Fruit fly (Drosophila melanogaster) whole organism, embryonic: ENCODE results near the gene Eip63F-1.

Source experiments
- Ada2b ChIP-seq: fragments of 200-800 bp; sonication (Bioruptor generic); IDR thresholded peaks from 2 replicates; pipeline ENCODE4 v1.3.6; 2022; ENCODE audit warnings: missing biosample characterization, missing genetic modification characterization
- Aef1 ChIP-seq: fragments of 200-800 bp; sonication (Bioruptor generic); IDR thresholded peaks from 3 replicates; pipeline ENCODE4 v1.3.6; 2022; ENCODE audit warnings: missing biosample characterization, missing genetic modification characterization
- BEAF-32 ChIP-seq: fragments of 200-800 bp; sonication (Bioruptor generic); optimal IDR thresholded peaks from 3 replicates; lab custom pipeline; 2017; ENCODE audit warnings: missing biosample characterization, missing genetic modification characterization, mild to moderate bottlenecking, moderate library complexity, missing genetic modification reagents
- BtbVII ChIP-seq: fragments of 200-800 bp; sonication (Bioruptor generic); optimal IDR thresholded peaks from 3 replicates; lab custom pipeline; 2017; ENCODE audit warnings: missing biosample characterization, mild to moderate bottlenecking, missing genetic modification characterization
- CG11093 ChIP-seq: fragments of 200-800 bp; sonication (Bioruptor generic); IDR thresholded peaks from 3 replicates; pipeline ENCODE4 v1.3.6; 2022; ENCODE audit warnings: missing biosample characterization, missing genetic modification characterization
- CG11456 ChIP-seq: fragments of 200-800 bp; sonication (Bioruptor generic); IDR thresholded peaks from 3 replicates; pipeline ENCODE4 v1.3.6; 2022; ENCODE audit warnings: missing biosample characterization, missing genetic modification characterization
- CG11696 ChIP-seq: fragments of 200-800 bp; sonication (Bioruptor generic); IDR thresholded peaks from 2 replicates; pipeline ENCODE4 v1.3.6; 2022; ENCODE audit warnings: missing biosample characterization, missing genetic modification characterization
- CG12071 ChIP-seq: fragments of 200-800 bp; sonication (Bioruptor generic); optimal IDR thresholded peaks from 3 replicates; lab custom pipeline; 2018; ENCODE audit warnings: missing biosample characterization, mild to moderate bottlenecking, missing genetic modification characterization
- CG1233 ChIP-seq: fragments of 200-800 bp; sonication (Bioruptor generic); optimal IDR thresholded peaks from 4 replicates; lab custom pipeline; 2018; ENCODE audit warnings: missing biosample characterization, mild to moderate bottlenecking, missing genetic modification characterization
- CG13894 ChIP-seq: fragments of 200-800 bp; sonication (Bioruptor generic); optimal IDR thresholded peaks from 3 replicates; lab custom pipeline; 2018; ENCODE audit warnings: missing biosample characterization, mild to moderate bottlenecking, missing genetic modification characterization, moderate library complexity
- CG16863 ChIP-seq: fragments of 200-800 bp; sonication (Bioruptor generic); optimal IDR thresholded peaks from 3 replicates; lab custom pipeline; 2016; ENCODE audit warnings: missing biosample characterization, missing genetic modification characterization
- CG17186 ChIP-seq: fragments of 200-800 bp; sonication (Bioruptor generic); optimal IDR thresholded peaks from 3 replicates; lab custom pipeline; 2017; ENCODE audit warnings: missing biosample characterization, missing genetic modification reagents, missing genetic modification characterization
- CG17912 ChIP-seq: fragments of 200-800 bp; sonication (Bioruptor generic); optimal IDR thresholded peaks from 2 replicates; lab custom pipeline; 2018; ENCODE audit warnings: missing biosample characterization, mild to moderate bottlenecking, missing genetic modification characterization
- CG18476 ChIP-seq: fragments of 200-800 bp; sonication (Bioruptor generic); optimal IDR thresholded peaks from 2 replicates; lab custom pipeline; 2016; ENCODE audit warnings: missing biosample characterization, mild to moderate bottlenecking, missing genetic modification characterization
- CG2889 ChIP-seq: fragments of 200-800 bp; sonication (Bioruptor generic); IDR thresholded peaks from 3 replicates; pipeline ENCODE4 v1.3.6; 2022; ENCODE audit warnings: missing biosample characterization, missing genetic modification characterization
- CG3163 ChIP-seq: fragments of 200-800 bp; sonication (Bioruptor generic); optimal IDR thresholded peaks from 3 replicates; lab custom pipeline; 2016; ENCODE audit warnings: missing biosample characterization, missing genetic modification characterization
- CG32767 ChIP-seq: fragments of 200-800 bp; sonication (Bioruptor generic); IDR thresholded peaks from 2 replicates; pipeline ENCODE4 v1.3.6; 2022; ENCODE audit warnings: missing biosample characterization, missing genetic modification characterization
- CG43689 ChIP-seq: fragments of 200-800 bp; sonication (Bioruptor generic); IDR thresholded peaks from 2 replicates; pipeline ENCODE4 v1.3.6; 2022; ENCODE audit warnings: missing biosample characterization, missing genetic modification characterization
- CG4424 ChIP-seq: fragments of 200-800 bp; sonication (Bioruptor generic); optimal IDR thresholded peaks from 3 replicates; lab custom pipeline; 2016; ENCODE audit warnings: missing biosample characterization, missing genetic modification characterization
- CG6272 ChIP-seq: fragments of 200-800 bp; sonication (Bioruptor generic); IDR thresholded peaks from 2 replicates; pipeline ENCODE4 v1.3.6; 2022; ENCODE audit warnings: missing biosample characterization, missing genetic modification characterization
- CG7745 ChIP-seq: fragments of 200-800 bp; sonication (Bioruptor generic); optimal IDR thresholded peaks from 2 replicates; lab custom pipeline; 2018; ENCODE audit warnings: missing biosample characterization, mild to moderate bottlenecking, missing genetic modification characterization, moderate library complexity
- E2f2 ChIP-seq: fragments of 200-800 bp; sonication (Bioruptor generic); IDR thresholded peaks from 2 replicates; pipeline ENCODE4 v1.3.6; 2022; ENCODE audit warnings: missing biosample characterization, missing genetic modification characterization
- Fer2 ChIP-seq: fragments of 200-800 bp; sonication (Bioruptor generic); optimal IDR thresholded peaks from 2 replicates; lab custom pipeline; 2018; ENCODE audit warnings: missing biosample characterization, mild to moderate bottlenecking, missing genetic modification characterization, moderate library complexity
- Hand ChIP-seq: fragments of 200-800 bp; sonication (Bioruptor generic); optimal IDR thresholded peaks from 2 replicates; lab custom pipeline; 2017; ENCODE audit warnings: mild to moderate bottlenecking, missing biosample characterization, missing genetic modification reagents, missing genetic modification characterization
- Kr ChIP-seq: fragments of 200-800 bp; sonication (Bioruptor generic); optimal IDR thresholded peaks from 2 replicates; lab custom pipeline; 2017; ENCODE audit warnings: missing biosample characterization, mild to moderate bottlenecking, missing genetic modification characterization
- Lhr ChIP-seq: fragments of 200-800 bp; sonication (Bioruptor generic); optimal IDR thresholded peaks from 3 replicates; lab custom pipeline; 2017; ENCODE audit warnings: mild to moderate bottlenecking, missing biosample characterization, missing genetic modification reagents, missing genetic modification characterization
- Max ChIP-seq: fragments of 200-800 bp; sonication (Bioruptor generic); optimal IDR thresholded peaks from 2 replicates; lab custom pipeline; 2016; ENCODE audit warnings: missing biosample characterization, mild to moderate bottlenecking, missing genetic modification characterization
- Oli ChIP-seq: fragments of 200-800 bp; sonication (Bioruptor generic); optimal IDR thresholded peaks from 2 replicates; lab custom pipeline; 2018; ENCODE audit warnings: missing biosample characterization, mild to moderate bottlenecking, missing genetic modification characterization, moderate library complexity
- Optix ChIP-seq: fragments of 200-800 bp; sonication (Bioruptor generic); IDR thresholded peaks from 3 replicates; pipeline ENCODE4 v1.3.6; 2022; ENCODE audit warnings: missing biosample characterization, missing genetic modification characterization
- Ptx1 ChIP-seq: fragments of 200-800 bp; sonication (Bioruptor generic); IDR thresholded peaks from 2 replicates; pipeline ENCODE4 v1.3.6; 2022; ENCODE audit warnings: missing biosample characterization, missing genetic modification characterization
- Rx ChIP-seq: fragments of 200-800 bp; sonication (Bioruptor generic); IDR thresholded peaks from 2 replicates; pipeline ENCODE4 v1.3.6; 2022; ENCODE audit warnings: missing biosample characterization, missing genetic modification characterization
- Sin3A ChIP-seq: fragments of >200 bp; optimal IDR thresholded peaks from 2 replicates; lab custom pipeline; 2018
- Trl ChIP-seq, 3 experiments: fragments of >200 bp in 2 of 3; fragments of 200-800 bp in 1 of 3; sonication (Bioruptor generic) in 1 of 3; optimal IDR thresholded peaks; 2 replicates in 1 of 3; 3 replicates in 2 of 3; lab custom pipeline; 2016 to 2017; ENCODE audit warnings: missing biosample characterization in 1 of 3, missing genetic modification characterization in 1 of 3
- Xrp1 ChIP-seq: fragments of 200-800 bp; sonication (Bioruptor generic); IDR thresholded peaks from 2 replicates; pipeline ENCODE4 v1.3.6; 2022; ENCODE audit warnings: missing biosample characterization, missing genetic modification characterization
- YL-1 ChIP-seq: fragments of 200-800 bp; sonication (Bioruptor generic); optimal IDR thresholded peaks from 3 replicates; lab custom pipeline; 2017; ENCODE audit warnings: missing biosample characterization, mild to moderate bottlenecking, missing genetic modification characterization
- cas ChIP-seq: fragments of 200-800 bp; sonication (Bioruptor generic); IDR thresholded peaks from 2 replicates; pipeline ENCODE4 v1.3.6; 2022; ENCODE audit warnings: missing biosample characterization, missing genetic modification characterization
- dmrt99B ChIP-seq: fragments of 200-800 bp; sonication (Bioruptor generic); optimal IDR thresholded peaks from 2 replicates; lab custom pipeline; 2018; ENCODE audit warnings: missing biosample characterization, mild to moderate bottlenecking, missing genetic modification characterization, moderate library complexity
- dysf ChIP-seq: fragments of 200-800 bp; sonication (Bioruptor generic); IDR thresholded peaks from 3 replicates; pipeline ENCODE4 v1.3.6; 2022; ENCODE audit warnings: missing biosample characterization, missing genetic modification characterization
- ems ChIP-seq: fragments of 200-800 bp; sonication (Bioruptor generic); optimal IDR thresholded peaks from 3 replicates; lab custom pipeline; 2016; ENCODE audit warnings: missing biosample characterization, missing genetic modification characterization
- fu2 ChIP-seq: fragments of 200-800 bp; sonication (Bioruptor generic); optimal IDR thresholded peaks from 2 replicates; lab custom pipeline; 2016; ENCODE audit warnings: missing biosample characterization, missing genetic modification characterization
- grau ChIP-seq: fragments of 200-800 bp; optimal IDR thresholded peaks from 3 replicates; lab custom pipeline; 2019; ENCODE audit warnings: missing biosample characterization, mild to moderate bottlenecking, missing genetic modification characterization, moderate library complexity
- kah ChIP-seq: fragments of 200-800 bp; sonication (Bioruptor generic); optimal IDR thresholded peaks from 2 replicates; lab custom pipeline; 2018; ENCODE audit warnings: missing biosample characterization, mild to moderate bottlenecking, missing genetic modification characterization
- klu ChIP-seq: fragments of 200-800 bp; sonication (Bioruptor generic); IDR thresholded peaks from 2 replicates; pipeline ENCODE4 v1.3.6; 2022; ENCODE audit warnings: missing biosample characterization, missing genetic modification characterization
- maf-S ChIP-seq: fragments of 200-800 bp; sonication (Bioruptor generic); optimal IDR thresholded peaks from 2 replicates; lab custom pipeline; 2016; ENCODE audit warnings: missing biosample characterization, missing genetic modification characterization
- p53 ChIP-seq: fragments of 200-800 bp; sonication (Bioruptor generic); optimal IDR thresholded peaks from 2 replicates; lab custom pipeline; 2016; ENCODE audit warnings: missing biosample characterization, missing genetic modification characterization
- pho ChIP-seq: fragments of 200-800 bp; sonication (Bioruptor generic); optimal IDR thresholded peaks from 2 replicates; lab custom pipeline; 2016; ENCODE audit warnings: missing biosample characterization, missing genetic modification characterization
- schlank ChIP-seq: fragments of 200-800 bp; sonication (Bioruptor generic); optimal IDR thresholded peaks from 2 replicates; lab custom pipeline; 2018; ENCODE audit warnings: missing biosample characterization, mild to moderate bottlenecking, missing genetic modification characterization
- scrt ChIP-seq: fragments of 200-800 bp; sonication (Bioruptor generic); optimal IDR thresholded peaks from 2 replicates; lab custom pipeline; 2018; ENCODE audit warnings: missing biosample characterization, mild to moderate bottlenecking, missing genetic modification characterization, moderate library complexity
- sqz ChIP-seq: fragments of 200-800 bp; sonication (Bioruptor generic); optimal IDR thresholded peaks from 3 replicates; lab custom pipeline; 2018; ENCODE audit warnings: missing biosample characterization, mild to moderate bottlenecking, missing genetic modification characterization
- sug ChIP-seq: fragments of 200-800 bp; optimal IDR thresholded peaks from 2 replicates; lab custom pipeline; 2019; ENCODE audit warnings: missing biosample characterization, mild to moderate bottlenecking, missing genetic modification characterization, moderate library complexity
- tna ChIP-seq: fragments of 200-800 bp; sonication (Bioruptor generic); IDR thresholded peaks from 2 replicates; pipeline ENCODE4 v1.3.6; 2022; ENCODE audit warnings: missing biosample characterization, missing genetic modification characterization; ENCODE audit not compliant: partially characterized antibody
- z ChIP-seq: fragments of 200-800 bp; sonication (Bioruptor generic); IDR thresholded peaks from 3 replicates; pipeline ENCODE4 v1.3.6; 2022; ENCODE audit warnings: missing biosample characterization, missing genetic modification characterization
- zen2 ChIP-seq: fragments of 200-800 bp; sonication (Bioruptor generic); IDR thresholded peaks from 3 replicates; pipeline ENCODE4 v1.3.6; 2022; ENCODE audit warnings: missing biosample characterization, missing genetic modification characterization; ENCODE audit not compliant: partially characterized antibody

Eip63F-1 gene

DNA sequence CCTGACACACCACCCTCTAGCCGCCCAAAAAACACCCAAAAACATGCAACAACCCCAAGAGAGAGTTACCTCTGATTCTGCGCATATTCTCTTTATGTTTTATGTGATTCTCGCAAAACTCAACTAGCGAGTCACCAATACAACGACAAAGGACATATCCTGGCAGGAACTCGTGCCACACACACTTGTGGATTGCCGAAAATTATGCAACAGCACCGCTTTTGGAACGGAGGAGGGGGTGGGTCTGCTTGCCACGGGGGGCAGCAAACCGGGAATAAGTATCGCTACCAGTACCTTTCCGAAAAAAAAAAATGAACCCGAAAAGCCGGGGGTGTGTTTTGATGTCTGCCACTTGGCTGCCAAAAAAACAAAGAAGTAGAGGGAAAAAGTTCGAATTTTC lies 29.7 kb upstream of the Eip63F-1 start (continued):
- TF ChIP-seq Trl (optimal IDR thresholded peaks at IDR 0.05; lab: Kevin White, UChicago) (peak in 1 of 2 experiments; percentile 15), Trl (GFP tag; optimal IDR thresholded peaks at IDR 0.05; lab: Kevin White, UChicago) (no peak), BEAF-32 (GFP tag; lab: Kevin White, UChicago) (no peak), sqz (peak; percentile 72), CG13894 (tag; lab: Kevin White, UChicago) (peak; percentile 15), Max (GFP tag; lab: Kevin White, UChicago) (no peak), CG17186 (GFP tag; lab: Kevin White, UChicago) (no peak), CG6272 (GFP tag; lab: Robert Waterston, UW) (no peak), Aef1 (GFP tag; lab: Robert Waterston, UW) (no peak), schlank (tag; lab: Kevin White, UChicago) (no peak), CG4424 (GFP tag; lab: Kevin White, UChicago) (no peak), CG11093 (no peak), dysf (GFP tag; lab: Robert Waterston, UW) (no peak), pho (GFP tag; lab: Kevin White, UChicago) (no peak), CG12071 (GFP tag; lab: Kevin White, UChicago) (no peak), maf-S (GFP tag; lab: Kevin White, UChicago) (no peak), Lhr (GFP tag; lab: Kevin White, UChicago) (no peak), Ada2b (no peak), BtbVII (GFP tag; lab: Kevin White, UChicago) (no peak), CG32767 (GFP tag; lab: Robert Waterston, UW) (no peak), Sin3A (no peak), E2f2 (GFP tag; lab: Robert Waterston, UW) (no peak), ems (no peak), cas (GFP tag; lab: Robert Waterston, UW) (no peak), CG43689 (no peak), Optix (GFP tag; lab: Robert Waterston, UW) (no peak), Xrp1 (GFP tag; lab: Robert Waterston, UW) (no peak), CG11456 (no peak), CG18476 (no peak), Kr (no peak), z (0 out of 3 replicates have a peak, but pooled peaks have one; percentile 5), CG2889 (no peak), CG7745 (no peak), Hand (GFP tag; lab: Kevin White, UChicago) (no peak), CG1233 (GFP tag; lab: Kevin White, UChicago) (no peak), grau (tag; lab: Kevin White, UChicago) (no peak), YL-1 (GFP tag; lab: Kevin White, UChicago) (no peak), Oli (tag; lab: Kevin White, UChicago) (no peak), Ptx1 (GFP tag; lab: Robert Waterston, UW) (no peak), tna (GFP tag; lab: Robert Waterston, UW) (no peak), CG3163 (no peak), klu (GFP tag; lab: Robert Waterston, UW) (no peak), CG17912 (GFP tag; lab: Kevin White, UChicago) (no peak), dmrt99B (tag; lab: Kevin White, UChicago) (no peak), scrt (GFP tag; lab: Kevin White, UChicago) (peak; percentile 100), zen2 (no peak), CG16863 (GFP tag; lab: Kevin White, UChicago) (no peak), CG11696 (GFP tag; lab: Robert Waterston, UW) (no peak), Fer2 (tag; lab: Kevin White, UChicago) (no peak), sug (tag; lab: Kevin White, UChicago) (no peak), fu2 (GFP tag; lab: Kevin White, UChicago) (no peak), Rx (GFP tag; lab: Robert Waterston, UW) (no peak), p53 (GFP tag; lab: Kevin White, UChicago) (no peak), kah (GFP tag; lab: Kevin White, UChicago) (peak; percentile 18)
